Worm (Caenorhabditis elegans) whole organism, L2 larva: ENCODE measurements around the gene T05C1.2.

ENCODE experiments used
- C34F6.9 ChIP-seq: fragments of 150-350 bp; optimal IDR thresholded peaks from 2 replicates; lab custom pipeline; 2014; ENCODE audit warnings: missing biosample characterization, missing genetic modification characterization
- F13H6.1 ChIP-seq: sonication (generic microtip); optimal IDR thresholded peaks from 2 replicates; lab custom pipeline; 2016; ENCODE audit warnings: missing genetic modification characterization, missing compliant biosample characterization
- R02D3.7 ChIP-seq: fragments of 150-350 bp; optimal IDR thresholded peaks from 2 replicates; lab custom pipeline; 2014; ENCODE audit warnings: missing biosample characterization, missing genetic modification characterization
- Y55F3AM.14 ChIP-seq: fragments of 200-800 bp; sonication (Bioruptor generic); optimal IDR thresholded peaks from 2 replicates; lab custom pipeline; 2018; ENCODE audit warnings: mild to moderate bottlenecking, missing genetic modification characterization, missing compliant biosample characterization
- alr-1 ChIP-seq: fragments of 150-350 bp; optimal IDR thresholded peaks from 2 replicates; lab custom pipeline; 2014; ENCODE audit warnings: missing biosample characterization, missing genetic modification characterization
- ama-1 ChIP-seq: fragments of 150-350 bp; optimal IDR thresholded peaks from 2 replicates; lab custom pipeline; 2018; ENCODE audit warnings: inconsistent platforms
- blmp-1 ChIP-seq: sonication (generic microtip); optimal IDR thresholded peaks from 2 replicates; lab custom pipeline; 2017; ENCODE audit warnings: missing genetic modification characterization, mild to moderate bottlenecking, missing compliant biosample characterization, antibody characterized with exemption, moderate library complexity; ENCODE audit not compliant: insufficient read depth
- ceh-16 ChIP-seq: fragments of 150-350 bp; optimal IDR thresholded peaks from 2 replicates; lab custom pipeline; 2014; ENCODE audit warnings: missing biosample characterization, missing genetic modification characterization
- ceh-82 ChIP-seq: fragments of 150-350 bp; optimal IDR thresholded peaks from 2 replicates; lab custom pipeline; 2014; ENCODE audit warnings: missing biosample characterization, missing genetic modification characterization
- crh-2 ChIP-seq: sonication (generic microtip); optimal IDR thresholded peaks from 2 replicates; lab custom pipeline; 2017; ENCODE audit warnings: missing biosample characterization, missing genetic modification characterization
- dmd-4 ChIP-seq: sonication (generic microtip); optimal IDR thresholded peaks from 2 replicates; lab custom pipeline; 2017; ENCODE audit warnings: missing biosample characterization, missing genetic modification characterization
- egl-27 ChIP-seq: sonication (generic microtip); optimal IDR thresholded peaks from 3 replicates; lab custom pipeline; 2017; ENCODE audit warnings: missing biosample characterization, missing genetic modification reagents, missing genetic modification characterization
- elt-1 ChIP-seq: fragments of 150-350 bp; optimal IDR thresholded peaks from 2 replicates; lab custom pipeline; 2014; ENCODE audit warnings: missing biosample characterization, missing genetic modification characterization
- elt-3 ChIP-seq: sonication (generic microtip); optimal IDR thresholded peaks from 2 replicates; lab custom pipeline; 2017; ENCODE audit warnings: missing biosample characterization, missing genetic modification characterization
- fos-1 ChIP-seq: fragments of 150-350 bp; optimal IDR thresholded peaks from 2 replicates; lab custom pipeline; 2014; ENCODE audit warnings: missing biosample characterization, missing genetic modification characterization
- gmeb-1 ChIP-seq: fragments of 150-350 bp; optimal IDR thresholded peaks from 2 replicates; lab custom pipeline; 2014; ENCODE audit warnings: missing biosample characterization, missing genetic modification characterization
- lin-11 ChIP-seq: fragments of 150-350 bp; sonication (generic microtip); optimal IDR thresholded peaks from 2 replicates; lab custom pipeline; 2014; ENCODE audit warnings: missing biosample characterization, missing genetic modification characterization, inconsistent platforms, mixed read lengths
- lin-13 ChIP-seq: fragments of 150-350 bp; optimal IDR thresholded peaks from 2 replicates; lab custom pipeline; 2014; ENCODE audit warnings: missing biosample characterization, missing genetic modification reagents, missing genetic modification characterization
- lin-39 ChIP-seq: fragments of 150-350 bp; optimal IDR thresholded peaks from 2 replicates; lab custom pipeline; 2014; ENCODE audit warnings: missing biosample characterization, missing genetic modification reagents, missing genetic modification characterization
- lsy-2 ChIP-seq, 2 experiments: fragments of 150-350 bp in 1 of 2; sonication (generic microtip) in 1 of 2; optimal IDR thresholded peaks; 2 replicates each; lab custom pipeline; 2014 to 2017; ENCODE audit warnings: missing biosample characterization in 2 of 2, missing genetic modification characterization in 2 of 2
- mab-5 ChIP-seq: fragments of 150-350 bp; optimal IDR thresholded peaks from 2 replicates; lab custom pipeline; 2014; ENCODE audit warnings: missing biosample characterization, missing genetic modification characterization
- mbf-1 ChIP-seq: sonication (generic microtip); optimal IDR thresholded peaks from 2 replicates; lab custom pipeline; 2017; ENCODE audit warnings: missing biosample characterization, missing genetic modification characterization
- mdl-1 ChIP-seq, 2 experiments: fragments of 150-350 bp in 1 of 2; sonication (generic microtip) in 1 of 2; optimal IDR thresholded peaks; 2 replicates each; lab custom pipeline; 2017; ENCODE audit warnings: missing biosample characterization in 2 of 2, missing genetic modification characterization in 2 of 2
- nhr-10 ChIP-seq: sonication (generic microtip); optimal IDR thresholded peaks from 2 replicates; lab custom pipeline; 2017; ENCODE audit warnings: missing biosample characterization, missing genetic modification characterization
- nhr-12 ChIP-seq: fragments of 150-350 bp; optimal IDR thresholded peaks from 2 replicates; lab custom pipeline; 2014; ENCODE audit warnings: missing biosample characterization, missing genetic modification characterization
- nhr-129 ChIP-seq: fragments of 150-350 bp; optimal IDR thresholded peaks from 2 replicates; lab custom pipeline; 2014; ENCODE audit warnings: missing biosample characterization, missing genetic modification characterization
- nhr-21 ChIP-seq: fragments of 150-350 bp; optimal IDR thresholded peaks from 2 replicates; lab custom pipeline; 2014; ENCODE audit warnings: missing biosample characterization, missing genetic modification characterization
- nhr-23 ChIP-seq: fragments of 150-350 bp; optimal IDR thresholded peaks from 2 replicates; lab custom pipeline; 2014; ENCODE audit warnings: missing biosample characterization, missing genetic modification reagents, missing genetic modification characterization
- nhr-25 ChIP-seq: fragments of 150-350 bp; sonication (generic microtip); optimal IDR thresholded peaks from 3 replicates; lab custom pipeline; 2014; ENCODE audit warnings: missing biosample characterization, missing genetic modification characterization
- nhr-6 ChIP-seq: fragments of 150-350 bp; optimal IDR thresholded peaks from 2 replicates; lab custom pipeline; 2014; ENCODE audit warnings: missing biosample characterization, missing genetic modification characterization
- nhr-77 ChIP-seq: fragments of 150-350 bp; optimal IDR thresholded peaks from 2 replicates; lab custom pipeline; 2014; ENCODE audit warnings: missing biosample characterization, missing genetic modification characterization
- peb-1 ChIP-seq: fragments of 150-350 bp; optimal IDR thresholded peaks from 2 replicates; lab custom pipeline; 2014; ENCODE audit warnings: missing biosample characterization, missing genetic modification characterization
- sem-4 ChIP-seq: fragments of 150-350 bp; optimal IDR thresholded peaks from 2 replicates; lab custom pipeline; 2014; ENCODE audit warnings: missing biosample characterization, missing genetic modification reagents, missing genetic modification characterization
- sma-3 ChIP-seq: sonication (generic microtip); optimal IDR thresholded peaks from 2 replicates; lab custom pipeline; 2016; ENCODE audit warnings: missing genetic modification reagents, missing genetic modification characterization, missing compliant biosample characterization
- snpc-4 ChIP-seq: fragments of 150-350 bp; optimal IDR thresholded peaks from 2 replicates; lab custom pipeline; 2014; ENCODE audit warnings: missing biosample characterization, missing genetic modification characterization
- unc-39 ChIP-seq: fragments of 150-350 bp; optimal IDR thresholded peaks from 2 replicates; lab custom pipeline; 2014; ENCODE audit warnings: missing biosample characterization, missing genetic modification characterization
- unc-55 ChIP-seq: fragments of 150-350 bp; sonication (generic microtip); optimal IDR thresholded peaks from 3 replicates; lab custom pipeline; 2014; ENCODE audit warnings: missing biosample characterization, missing genetic modification reagents, missing genetic modification characterization
- unc-62 ChIP-seq: fragments of 150-350 bp; optimal IDR thresholded peaks from 2 replicates; lab custom pipeline; 2014; ENCODE audit warnings: missing biosample characterization, missing genetic modification reagents, missing genetic modification characterization
- zag-1 ChIP-seq: fragments of 150-350 bp; optimal IDR thresholded peaks from 2 replicates; lab custom pipeline; 2014; ENCODE audit warnings: missing biosample characterization, missing genetic modification characterization
- ztf-11 ChIP-seq: sonication (generic microtip); optimal IDR thresholded peaks from 2 replicates; lab custom pipeline; 2017; ENCODE audit warnings: missing biosample characterization, missing genetic modification characterization

Gene T05C1.2

DNA sequence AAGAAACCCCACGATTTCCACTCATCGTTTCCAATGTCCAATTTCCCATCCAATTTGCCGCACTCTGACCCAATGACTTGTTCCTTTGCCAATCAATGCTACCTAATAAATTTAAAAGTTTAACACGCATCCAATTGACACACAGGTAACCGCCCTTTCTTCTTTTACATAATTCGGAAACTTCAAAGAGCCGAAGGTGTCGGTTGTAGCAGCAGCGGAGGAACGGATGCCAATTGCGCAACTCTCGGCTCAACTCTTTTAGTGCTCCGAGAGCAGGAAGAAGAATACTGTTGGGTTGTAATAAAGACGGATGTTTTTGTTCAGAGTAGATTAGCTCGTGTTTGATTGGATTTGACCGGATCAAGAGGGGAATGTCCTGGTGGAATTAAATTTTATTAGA is 35.3 kb upstream of the T05C1.2 start:
- TF ChIP-seq crh-2 (no peak), egl-27 (tag; lab: Kevin White, UChicago) (no peak), gmeb-1 (tag; lab: Kevin White, UChicago) (no peak), nhr-129 (tag; lab: Kevin White, UChicago) (no peak), sem-4 (no peak), nhr-77 (tag; lab: Kevin White, UChicago) (no peak), F13H6.1 (tag; lab: Kevin White, UChicago) (no peak), lin-11 (tag; lab: Kevin White, UChicago) (no peak)

DNA sequence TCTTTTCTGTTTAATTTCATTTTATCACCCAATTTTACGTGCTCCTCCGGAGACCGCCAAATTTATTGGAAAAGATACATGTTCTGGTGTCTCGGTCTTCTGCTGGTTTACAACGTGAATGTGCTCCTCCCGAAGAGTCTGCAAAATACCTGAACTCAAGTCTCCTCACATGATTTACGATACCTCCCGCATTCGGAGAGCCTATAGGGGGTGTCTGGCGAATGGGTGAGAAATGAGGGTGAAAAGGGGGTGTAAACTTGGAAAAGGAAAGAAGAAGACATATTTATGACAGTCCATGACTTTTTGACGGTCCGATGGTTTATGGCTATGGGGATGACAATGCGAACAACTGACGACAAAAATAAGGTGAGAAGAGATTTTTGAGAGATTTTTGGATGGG is 34.4 kb upstream of the T05C1.2 start:
- TF ChIP-seq lin-11 (tag; lab: Kevin White, UChicago), result no peak

DNA sequence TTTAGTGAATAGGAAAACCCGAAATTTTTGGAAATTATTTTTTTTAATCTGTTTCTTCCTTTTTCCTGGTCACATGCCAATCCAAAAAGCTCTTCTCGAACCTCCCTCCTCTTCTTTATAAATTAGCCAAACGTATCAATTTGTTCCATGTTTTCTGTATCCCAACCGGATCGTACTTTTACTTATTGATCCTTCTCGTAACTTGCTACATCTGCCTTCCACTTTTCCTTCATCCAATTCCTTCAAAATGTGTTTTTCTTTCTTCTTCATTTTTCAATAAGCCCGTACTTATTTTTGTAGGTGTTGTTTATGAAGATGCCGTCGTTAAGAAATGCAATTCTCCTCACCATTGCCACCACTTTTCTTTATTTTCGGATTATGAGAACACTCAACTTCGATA is 30.0 kb upstream of the T05C1.2 start, which contains the start of gene cyp-23A1:
Gene cyp-23A1 (plus strand): TSS at position 301 of the 400 bp plus-strand sequence.
- TF ChIP-seq nhr-10 (tag; lab: Kevin White, UChicago), result no peak
- TF ChIP-seq lin-13 (GFP tag; lab: Kevin White, UChicago), result no peak
- no peak for TF ChIP-seq dmd-4 (tag; lab: Kevin White, UChicago)
- TF ChIP-seq F13H6.1 (tag; lab: Kevin White, UChicago), result no peak
- TF ChIP-seq unc-55 (GFP tag; lab: Kevin White, UChicago), result no peak
- TF ChIP-seq mab-5 (tag; lab: Kevin White, UChicago), result no peak
- no peak for TF ChIP-seq nhr-25 (tag; lab: Kevin White, UChicago)
- TF ChIP-seq nhr-12, result no peak
- no peak for TF ChIP-seq ceh-82 (tag; lab: Kevin White, UChicago)
- TF ChIP-seq unc-39 (tag; lab: Kevin White, UChicago), result no peak

DNA sequence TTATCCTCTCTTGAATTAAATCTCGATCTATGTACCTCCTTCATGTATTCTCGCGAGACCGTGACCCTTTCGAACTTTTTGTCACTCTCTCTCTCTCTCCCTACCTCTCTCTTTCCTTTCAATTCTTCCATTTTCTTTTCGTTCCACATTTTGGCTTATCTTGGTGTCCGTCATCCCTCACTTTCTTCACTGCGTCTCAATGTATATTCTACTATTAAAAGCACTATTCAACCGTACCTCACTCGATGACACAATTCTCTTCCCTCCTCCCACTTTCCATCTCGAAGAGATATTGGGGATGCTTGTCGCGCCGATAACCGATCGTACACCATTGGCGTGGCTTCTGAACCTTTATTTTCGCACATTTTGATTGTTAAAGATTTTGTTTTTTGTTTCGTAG is 28.8 kb upstream of the T05C1.2 start:
- TF ChIP-seq unc-55 (GFP tag; lab: Kevin White, UChicago) (no peak), blmp-1 (tag; lab: Kevin White, UChicago) (peak; percentile 12)

DNA sequence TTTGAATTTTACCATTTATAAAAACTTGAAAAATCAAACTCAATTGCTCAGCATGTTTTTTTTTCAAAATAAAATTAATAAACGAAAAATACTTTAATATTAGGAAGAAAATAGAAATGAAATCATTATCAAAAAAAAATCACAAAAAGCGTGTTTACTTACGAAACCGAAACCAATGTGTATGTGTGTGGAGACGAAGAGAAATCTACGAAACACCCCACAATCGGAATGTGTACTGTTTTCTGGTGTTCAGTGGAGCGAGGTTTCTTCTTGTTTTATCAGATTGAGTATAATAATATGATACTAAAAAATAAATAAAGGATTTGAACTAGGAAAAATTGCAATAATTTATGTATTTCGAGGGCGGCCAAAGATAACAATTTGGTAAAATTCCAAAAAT is 25.7 kb upstream of the T05C1.2 start:
- TF ChIP-seq lin-39 (tag; lab: Kevin White, UChicago) (no peak), nhr-6 (tag; lab: Kevin White, UChicago) (no peak), sem-4 (no peak), C34F6.9 (tag; lab: Kevin White, UChicago) (no peak), nhr-23 (tag; lab: Kevin White, UChicago) (no peak), alr-1 (tag; lab: Kevin White, UChicago) (no peak), peb-1 (no peak), ztf-11 (tag; lab: Kevin White, UChicago) (no peak), lsy-2 (tag; optimal IDR thresholded peaks at IDR 0.05; lab: Kevin White, UChicago) (peak in 1 of 2 experiments; percentile 38), nhr-129 (tag; lab: Kevin White, UChicago) (no peak), mab-5 (tag; lab: Kevin White, UChicago) (no peak), elt-3 (tag; lab: Kevin White, UChicago) (no peak), fos-1 (peak; percentile 74), ceh-16 (tag; lab: Kevin White, UChicago) (no peak), unc-62 (no peak), blmp-1 (tag; lab: Kevin White, UChicago) (no peak), dmd-4 (tag; lab: Kevin White, UChicago) (no peak), sma-3 (GFP tag; lab: Kevin White, UChicago) (peak; percentile 18), nhr-25 (tag; lab: Kevin White, UChicago) (no peak), snpc-4 (tag; lab: Kevin White, UChicago) (no peak), zag-1 (tag; lab: Kevin White, UChicago) (no peak), mbf-1 (tag; lab: Kevin White, UChicago) (no peak), crh-2 (peak; percentile 33), R02D3.7 (tag; lab: Kevin White, UChicago) (no peak), elt-1 (tag; lab: Kevin White, UChicago) (no peak), nhr-10 (tag; lab: Kevin White, UChicago) (no peak), mdl-1 (tag; optimal IDR thresholded peaks at IDR 0.05; lab: Kevin White, UChicago) (no peak), ama-1 (lab: Kevin White, UChicago) (no peak), Y55F3AM.14 (GFP tag; lab: Kevin White, UChicago) (no peak), F13H6.1 (tag; lab: Kevin White, UChicago) (no peak), ceh-82 (tag; lab: Kevin White, UChicago) (no peak), nhr-21 (tag; lab: Kevin White, UChicago) (no peak)
